Worm (Caenorhabditis elegans) whole organism, late embryonic: ENCODE results near the gene F59F5.7.

ENCODE experiments used
- ahr-1 ChIP-seq: sonication (generic microtip); optimal IDR thresholded peaks from 2 replicates; lab custom pipeline; 2016; ENCODE audit warnings: missing genetic modification characterization, missing compliant biosample characterization
- ama-1 ChIP-seq: fragments of 150-350 bp; optimal IDR thresholded peaks from 2 replicates; lab custom pipeline; 2014
- ceh-22 ChIP-seq: sonication (generic microtip); optimal IDR thresholded peaks from 2 replicates; lab custom pipeline; 2017; ENCODE audit warnings: missing biosample characterization, missing genetic modification characterization
- dve-1 ChIP-seq: sonication (generic microtip); optimal IDR thresholded peaks from 2 replicates; lab custom pipeline; 2017; ENCODE audit warnings: antibody characterized with exemption, mild to moderate bottlenecking, missing genetic modification characterization, missing compliant biosample characterization
- hlh-30 ChIP-seq: sonication (generic microtip); optimal IDR thresholded peaks from 2 replicates; lab custom pipeline; 2017; ENCODE audit warnings: antibody characterized with exemption, missing genetic modification characterization, missing compliant biosample characterization; ENCODE audit not compliant: insufficient read depth
- nhr-11 ChIP-seq: fragments of 150-350 bp; optimal IDR thresholded peaks from 2 replicates; lab custom pipeline; 2014; ENCODE audit warnings: missing biosample characterization, missing genetic modification characterization

DNA sequence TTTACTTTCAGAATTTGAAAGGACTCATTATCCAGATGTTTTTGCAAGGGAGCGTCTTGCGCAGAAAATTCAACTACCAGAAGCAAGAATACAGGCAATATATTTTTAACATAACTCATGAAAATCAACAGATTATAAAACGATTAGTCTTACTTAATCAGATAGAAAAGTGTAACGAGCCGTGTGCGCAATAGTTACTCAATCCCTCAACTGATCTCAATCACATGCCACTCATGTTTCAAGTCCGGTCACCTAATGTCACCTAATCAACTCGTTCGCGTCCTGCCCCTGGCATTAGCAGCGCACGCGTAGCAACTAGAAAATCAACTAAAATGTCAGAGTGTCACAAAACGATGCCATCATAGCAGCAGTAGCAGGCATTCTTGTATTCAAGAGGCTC is 42.8 kb upstream of the F59F5.7 start:
- no peak for TF ChIP-seq ceh-22 (tag; lab: Kevin White, UChicago)
- TF ChIP-seq ama-1 (lab: Kevin White, UChicago), result no peak
- no peak for TF ChIP-seq dve-1 (tag; lab: Kevin White, UChicago)
- no peak for TF ChIP-seq hlh-30 (tag; lab: Kevin White, UChicago)
- TF ChIP-seq nhr-11 (tag; lab: Kevin White, UChicago), result no peak
- TF ChIP-seq ahr-1 (tag; lab: Kevin White, UChicago), result no peak
